Worm (Caenorhabditis elegans) whole organism, L2 larva: ENCODE results near the gene Y57G7A.1.
A peak's percentile ranks its signal among the peaks of the same experiment; 100 is the strongest.

Experiments used
- Y55F3AM.14 ChIP-seq: fragments of 200-800 bp; sonication (Bioruptor generic); optimal IDR thresholded peaks from 2 replicates; lab custom pipeline; 2018; ENCODE audit warnings: mild to moderate bottlenecking, missing genetic modification characterization, missing compliant biosample characterization
- alr-1 ChIP-seq: fragments of 150-350 bp; optimal IDR thresholded peaks from 2 replicates; lab custom pipeline; 2014; ENCODE audit warnings: missing biosample characterization, missing genetic modification characterization
- ama-1 ChIP-seq: fragments of 150-350 bp; optimal IDR thresholded peaks from 2 replicates; lab custom pipeline; 2018; ENCODE audit warnings: inconsistent platforms
- blmp-1 ChIP-seq: sonication (generic microtip); optimal IDR thresholded peaks from 2 replicates; lab custom pipeline; 2017; ENCODE audit warnings: missing genetic modification characterization, mild to moderate bottlenecking, missing compliant biosample characterization, antibody characterized with exemption, moderate library complexity; ENCODE audit not compliant: insufficient read depth
- ceh-82 ChIP-seq: fragments of 150-350 bp; optimal IDR thresholded peaks from 2 replicates; lab custom pipeline; 2014; ENCODE audit warnings: missing biosample characterization, missing genetic modification characterization
- crh-2 ChIP-seq: sonication (generic microtip); optimal IDR thresholded peaks from 2 replicates; lab custom pipeline; 2017; ENCODE audit warnings: missing biosample characterization, missing genetic modification characterization
- egl-27 ChIP-seq: sonication (generic microtip); optimal IDR thresholded peaks from 3 replicates; lab custom pipeline; 2017; ENCODE audit warnings: missing biosample characterization, missing genetic modification reagents, missing genetic modification characterization
- elt-1 ChIP-seq: fragments of 150-350 bp; optimal IDR thresholded peaks from 2 replicates; lab custom pipeline; 2014; ENCODE audit warnings: missing biosample characterization, missing genetic modification characterization
- elt-3 ChIP-seq: sonication (generic microtip); optimal IDR thresholded peaks from 2 replicates; lab custom pipeline; 2017; ENCODE audit warnings: missing biosample characterization, missing genetic modification characterization
- fos-1 ChIP-seq: fragments of 150-350 bp; optimal IDR thresholded peaks from 2 replicates; lab custom pipeline; 2014; ENCODE audit warnings: missing biosample characterization, missing genetic modification characterization
- gmeb-1 ChIP-seq: fragments of 150-350 bp; optimal IDR thresholded peaks from 2 replicates; lab custom pipeline; 2014; ENCODE audit warnings: missing biosample characterization, missing genetic modification characterization
- lin-11 ChIP-seq: fragments of 150-350 bp; sonication (generic microtip); optimal IDR thresholded peaks from 2 replicates; lab custom pipeline; 2014; ENCODE audit warnings: missing biosample characterization, missing genetic modification characterization, inconsistent platforms, mixed read lengths
- lin-13 ChIP-seq: fragments of 150-350 bp; optimal IDR thresholded peaks from 2 replicates; lab custom pipeline; 2014; ENCODE audit warnings: missing biosample characterization, missing genetic modification reagents, missing genetic modification characterization
- lin-39 ChIP-seq: fragments of 150-350 bp; optimal IDR thresholded peaks from 2 replicates; lab custom pipeline; 2014; ENCODE audit warnings: missing biosample characterization, missing genetic modification reagents, missing genetic modification characterization
- lsy-2 ChIP-seq, 2 experiments: fragments of 150-350 bp in 1 of 2; sonication (generic microtip) in 1 of 2; optimal IDR thresholded peaks; 2 replicates each; lab custom pipeline; 2014 to 2017; ENCODE audit warnings: missing biosample characterization in 2 of 2, missing genetic modification characterization in 2 of 2
- mbf-1 ChIP-seq: sonication (generic microtip); optimal IDR thresholded peaks from 2 replicates; lab custom pipeline; 2017; ENCODE audit warnings: missing biosample characterization, missing genetic modification characterization
- nhr-10 ChIP-seq: sonication (generic microtip); optimal IDR thresholded peaks from 2 replicates; lab custom pipeline; 2017; ENCODE audit warnings: missing biosample characterization, missing genetic modification characterization
- nhr-11 ChIP-seq: fragments of 150-350 bp; optimal IDR thresholded peaks from 2 replicates; lab custom pipeline; 2014; ENCODE audit warnings: missing biosample characterization, missing genetic modification characterization
- nhr-12 ChIP-seq: fragments of 150-350 bp; optimal IDR thresholded peaks from 2 replicates; lab custom pipeline; 2014; ENCODE audit warnings: missing biosample characterization, missing genetic modification characterization
- nhr-129 ChIP-seq: fragments of 150-350 bp; optimal IDR thresholded peaks from 2 replicates; lab custom pipeline; 2014; ENCODE audit warnings: missing biosample characterization, missing genetic modification characterization
- nhr-237 ChIP-seq: fragments of 150-350 bp; optimal IDR thresholded peaks from 2 replicates; lab custom pipeline; 2014; ENCODE audit warnings: missing biosample characterization, missing genetic modification characterization
- nhr-77 ChIP-seq: fragments of 150-350 bp; optimal IDR thresholded peaks from 2 replicates; lab custom pipeline; 2014; ENCODE audit warnings: missing biosample characterization, missing genetic modification characterization
- peb-1 ChIP-seq: fragments of 150-350 bp; optimal IDR thresholded peaks from 2 replicates; lab custom pipeline; 2014; ENCODE audit warnings: missing biosample characterization, missing genetic modification characterization
- sem-4 ChIP-seq: fragments of 150-350 bp; optimal IDR thresholded peaks from 2 replicates; lab custom pipeline; 2014; ENCODE audit warnings: missing biosample characterization, missing genetic modification reagents, missing genetic modification characterization
- skn-1 ChIP-seq: sonication (generic microtip); optimal IDR thresholded peaks from 2 replicates; lab custom pipeline; 2017; ENCODE audit warnings: missing biosample characterization, missing genetic modification characterization
- sma-3 ChIP-seq: sonication (generic microtip); optimal IDR thresholded peaks from 2 replicates; lab custom pipeline; 2016; ENCODE audit warnings: missing genetic modification reagents, missing genetic modification characterization, missing compliant biosample characterization
- snpc-4 ChIP-seq: fragments of 150-350 bp; optimal IDR thresholded peaks from 2 replicates; lab custom pipeline; 2014; ENCODE audit warnings: missing biosample characterization, missing genetic modification characterization
- unc-39 ChIP-seq: fragments of 150-350 bp; optimal IDR thresholded peaks from 2 replicates; lab custom pipeline; 2014; ENCODE audit warnings: missing biosample characterization, missing genetic modification characterization
- unc-55 ChIP-seq: fragments of 150-350 bp; sonication (generic microtip); optimal IDR thresholded peaks from 3 replicates; lab custom pipeline; 2014; ENCODE audit warnings: missing biosample characterization, missing genetic modification reagents, missing genetic modification characterization
- unc-62 ChIP-seq: fragments of 150-350 bp; optimal IDR thresholded peaks from 2 replicates; lab custom pipeline; 2014; ENCODE audit warnings: missing biosample characterization, missing genetic modification reagents, missing genetic modification characterization
- zag-1 ChIP-seq: fragments of 150-350 bp; optimal IDR thresholded peaks from 2 replicates; lab custom pipeline; 2014; ENCODE audit warnings: missing biosample characterization, missing genetic modification characterization
- ztf-11 ChIP-seq: sonication (generic microtip); optimal IDR thresholded peaks from 2 replicates; lab custom pipeline; 2017; ENCODE audit warnings: missing biosample characterization, missing genetic modification characterization

Y57G7A.1 gene

ce11 chrII:1323190-1323651 lies 25.0 kb downstream of the Y57G7A.1 start (continued):
- TF ChIP-seq nhr-12 (no peak), snpc-4 (tag; lab: Kevin White, UChicago) (no peak), nhr-237 (tag; lab: Kevin White, UChicago) (no peak), Y55F3AM.14 (GFP tag; lab: Kevin White, UChicago) (no peak), fos-1 (tag; lab: Kevin White, UChicago) (no peak), lin-39 (tag; lab: Kevin White, UChicago) (no peak), unc-62 (GFP tag; lab: Kevin White, UChicago) (no peak), lin-11 (tag; lab: Kevin White, UChicago) (no peak), elt-1 (no peak), lin-13 (GFP tag; lab: Kevin White, UChicago) (peak; percentile 58), nhr-11 (tag; lab: Kevin White, UChicago) (no peak), egl-27 (no peak), nhr-77 (tag; lab: Kevin White, UChicago) (no peak), gmeb-1 (tag; lab: Kevin White, UChicago) (no peak), unc-39 (tag; lab: Kevin White, UChicago) (no peak), elt-3 (tag; lab: Kevin White, UChicago) (no peak), skn-1 (tag; lab: Kevin White, UChicago) (no peak), nhr-10 (tag; lab: Kevin White, UChicago) (no peak)

ce11 chrII:1324017-1324416 lies 25.7 kb downstream of the Y57G7A.1 start:
- TF ChIP-seq sem-4 (tag; lab: Kevin White, UChicago): peak; percentile 27
- no peak for TF ChIP-seq unc-55 (GFP tag; lab: Kevin White, UChicago)
- TF ChIP-seq elt-3 (tag; lab: Kevin White, UChicago): no peak
- no peak for TF ChIP-seq lsy-2 (tag; optimal IDR thresholded peaks at IDR 0.05; lab: Kevin White, UChicago)
- TF ChIP-seq nhr-129 (tag; lab: Kevin White, UChicago): no peak
- TF ChIP-seq crh-2: peak; percentile 43
- TF ChIP-seq, all 48 proteins: peak for 2

- no peak for TF ChIP-seq alr-1 (tag; lab: Kevin White, UChicago)
- TF ChIP-seq crh-2: no peak
- TF ChIP-seq nhr-10 (tag; lab: Kevin White, UChicago): no peak
- TF ChIP-seq nhr-129 (tag; lab: Kevin White, UChicago): no peak
- no peak for TF ChIP-seq blmp-1
- no peak for TF ChIP-seq elt-1
- TF ChIP-seq snpc-4 (tag; lab: Kevin White, UChicago): no peak
- TF ChIP-seq ceh-82 (tag; lab: Kevin White, UChicago): no peak
Observed at ce11 chrII:1325604-1326003, 27.3 kb downstream of the Y57G7A.1 start.

ce11 chrII:1326689-1327088 lies 28.4 kb downstream of the Y57G7A.1 start, which contains the start of gene jip-1:
Gene jip-1 (plus strand): TSS chrII:1326989.
- TF ChIP-seq crh-2 (no peak), elt-3 (tag; lab: Kevin White, UChicago) (no peak), ztf-11 (tag; lab: Kevin White, UChicago) (no peak), Y55F3AM.14 (GFP tag; lab: Kevin White, UChicago) (no peak), fos-1 (tag; lab: Kevin White, UChicago) (no peak)
- TF ChIP-seq, all 48 proteins: peak for 0

- TF ChIP-seq sma-3: no peak
- TF ChIP-seq nhr-129 (tag; lab: Kevin White, UChicago): no peak
- TF ChIP-seq peb-1: no peak
- TF ChIP-seq, all 48 proteins: peak for 0
Observed at ce11 chrII:1329887-1330286, 31.6 kb downstream of the Y57G7A.1 start.

ce11 chrII:1338196-1338595 lies 39.9 kb downstream of the Y57G7A.1 start:
- no peak for TF ChIP-seq nhr-77 (tag; lab: Kevin White, UChicago)
- TF ChIP-seq ama-1 (lab: Kevin White, UChicago): no peak
- TF ChIP-seq unc-39 (tag; lab: Kevin White, UChicago): no peak
- no peak for TF ChIP-seq mbf-1 (tag; lab: Kevin White, UChicago)
- no peak for TF ChIP-seq lin-13 (GFP tag; lab: Kevin White, UChicago)
- TF ChIP-seq zag-1 (tag; lab: Kevin White, UChicago): peak; percentile 43
